Fruit fly (Drosophila melanogaster): ENCODE measurements around the gene Mcr.

Mcr gene

dm6 chr2L:8042645-8043281 lies 40.0 kb downstream of the Mcr start, which contains the start of gene RpL36A (continued):
- TF ChIP-seq Deaf1 (tag; optimal IDR thresholded peaks at IDR 0.05) (no peak), CG6854 (GFP tag; optimal IDR thresholded peaks at IDR 0.05) (peak; percentile 75), salm (tag; optimal IDR thresholded peaks at IDR 0.05) (peak; percentile 29), CG16813 (GFP tag; IDR thresholded peaks at IDR 0.05; ENCODE audit: partially characterized antibody) (peak; percentile 93), CG9932 (GFP tag; IDR thresholded peaks at IDR 0.05) (peak; percentile 75), CG13424 (tag; optimal IDR thresholded peaks at IDR 0.05) (peak; percentile 40), CG6765 (GFP tag; optimal IDR thresholded peaks at IDR 0.05) (peak; percentile 81), Fer3 (tag; optimal IDR thresholded peaks at IDR 0.05) (peak; percentile 68), bigmax (GFP tag; optimal IDR thresholded peaks at IDR 0.05) (peak; percentile 4), gem (tag; optimal IDR thresholded peaks at IDR 0.05) (no peak), pros (GFP tag; optimal IDR thresholded peaks at IDR 0.05) (no peak), CG11093 (GFP tag; IDR thresholded peaks at IDR 0.05) (no peak), Ets65A (GFP tag) (peak; percentile 93), BEAF-32 (GFP tag; optimal IDR thresholded peaks at IDR 0.05) (peak; percentile 92), her (GFP tag; optimal IDR thresholded peaks at IDR 0.05) (peak; percentile 68), Oli (tag; optimal IDR thresholded peaks at IDR 0.05) (no peak), tll (GFP tag; optimal IDR thresholded peaks at IDR 0.05) (no peak), CG17802 (tag; optimal IDR thresholded peaks at IDR 0.05) (peak; percentile 99), CG34422 (GFP tag; IDR thresholded peaks at IDR 0.05) (0 out of 3 replicates have a peak, but pooled peaks have one; percentile 39), Nf-YB (GFP tag; optimal IDR thresholded peaks at IDR 0.05) (peak; percentile 25), chif (GFP tag; optimal IDR thresholded peaks at IDR 0.05) (peak in 1 of 2 experiments; percentile 63), exex (tag; optimal IDR thresholded peaks at IDR 0.05) (no peak), dmrt11E (tag; optimal IDR thresholded peaks at IDR 0.05) (peak; percentile 35), Antp (GFP tag; optimal IDR thresholded peaks at IDR 0.05) (no peak), crc (GFP tag; optimal IDR thresholded peaks at IDR 0.05) (peak; percentile 21), CG10147 (GFP tag; optimal IDR thresholded peaks at IDR 0.05) (no peak), wek (GFP tag; optimal IDR thresholded peaks at IDR 0.05) (peak; percentile 82), H2.0 (GFP tag; IDR thresholded peaks at IDR 0.05) (no peak; the same call in 1 of the 2 replicates), CoRest (tag; optimal IDR thresholded peaks at IDR 0.05) (peak; percentile 55), Dbx (GFP tag; IDR thresholded peaks at IDR 0.05) (peak; percentile 67; the same call in 2 of the 3 replicates), CG16815 (GFP tag; optimal IDR thresholded peaks at IDR 0.05) (no peak), CG12391 (tag; optimal IDR thresholded peaks at IDR 0.05) (peak; percentile 69), Doc3 (GFP tag; IDR thresholded peaks at IDR 0.05; ENCODE audit: partially characterized antibody) (peak; percentile 70), Dll (GFP tag; IDR thresholded peaks at IDR 0.05; ENCODE audit: partially characterized antibody) (peak; percentile 80), CG17359 (tag; optimal IDR thresholded peaks at IDR 0.05) (peak; percentile 45), CG6175 (GFP tag; IDR thresholded peaks at IDR 0.05) (0 out of 3 replicates have a peak, but pooled peaks have one; percentile 24), odd (GFP tag; optimal IDR thresholded peaks at IDR 0.05) (no peak), cas (GFP tag; IDR thresholded peaks at IDR 0.05) (no peak), HLH54F (GFP tag; optimal IDR thresholded peaks at IDR 0.05) (peak; percentile 31), CG2120 (GFP tag; optimal IDR thresholded peaks at IDR 0.05) (peak; percentile 57), Hsf (GFP tag; optimal IDR thresholded peaks at IDR 0.05) (peak; percentile 55), ase (GFP tag; IDR thresholded peaks at IDR 0.05) (0 out of 3 replicates have a peak, but pooled peaks have one; percentile 33), Neu2 (GFP tag; optimal IDR thresholded peaks at IDR 0.05; ENCODE audit: borderline replicate concordance) (no peak), CG17385 (GFP tag; optimal IDR thresholded peaks at IDR 0.05) (no peak), sim (GFP tag; IDR thresholded peaks at IDR 0.05) (no peak), Dfd (GFP tag; optimal IDR thresholded peaks at IDR 0.05) (no peak), Drgx (GFP tag; IDR thresholded peaks at IDR 0.05) (no peak), mirr (GFP tag; optimal IDR thresholded peaks at IDR 0.05) (peak; percentile 79), cad (GFP tag; optimal IDR thresholded peaks at IDR 0.05) (no peak)
